Fruit fly (Drosophila melanogaster) whole organism, adult: ENCODE data around the gene Cpr73D.

Experiments used
- CG11617 ChIP-seq: fragments of 200-800 bp; sonication (Bioruptor generic); optimal IDR thresholded peaks from 2 replicates; lab custom pipeline; 2017; ENCODE audit warnings: mild to moderate bottlenecking, missing biosample characterization, missing genetic modification reagents, missing genetic modification characterization
- CG14711 ChIP-seq: fragments of 200-800 bp; sonication (Bioruptor generic); optimal IDR thresholded peaks from 2 replicates; lab custom pipeline; 2018; ENCODE audit warnings: missing biosample characterization, mild to moderate bottlenecking, missing genetic modification characterization, moderate library complexity
- CG1620 ChIP-seq: fragments of 200-800 bp; sonication (Bioruptor generic); optimal IDR thresholded peaks from 2 replicates; lab custom pipeline; 2016; ENCODE audit warnings: missing biosample characterization, missing genetic modification characterization
- CG33017 ChIP-seq: fragments of 200-800 bp; sonication (Bioruptor generic); optimal IDR thresholded peaks from 2 replicates; lab custom pipeline; 2018; ENCODE audit warnings: missing biosample characterization, mild to moderate bottlenecking, missing genetic modification characterization, moderate library complexity
- CG5204 ChIP-seq: fragments of 200-800 bp; sonication (Bioruptor generic); optimal IDR thresholded peaks from 2 replicates; lab custom pipeline; 2016; ENCODE audit warnings: missing biosample characterization, missing genetic modification characterization
- CG7101 ChIP-seq: fragments of 200-800 bp; sonication (Bioruptor generic); optimal IDR thresholded peaks from 2 replicates; lab custom pipeline; 2018; ENCODE audit warnings: missing biosample characterization, mild to moderate bottlenecking, missing genetic modification characterization, moderate library complexity
- Hr96 ChIP-seq: fragments of 200-800 bp; sonication (Bioruptor generic); optimal IDR thresholded peaks from 2 replicates; lab custom pipeline; 2016; ENCODE audit warnings: missing biosample characterization, missing genetic modification characterization
- bab1 ChIP-seq: fragments of 200-800 bp; sonication (Bioruptor generic); optimal IDR thresholded peaks from 3 replicates; lab custom pipeline; 2019; ENCODE audit warnings: missing biosample characterization, mild to moderate bottlenecking, missing genetic modification characterization, moderate library complexity
- cic ChIP-seq: fragments of 200-800 bp; sonication (Bioruptor generic); optimal IDR thresholded peaks from 2 replicates; lab custom pipeline; 2017; ENCODE audit warnings: missing biosample characterization, mild to moderate bottlenecking, missing genetic modification characterization, moderate library complexity
- cnc ChIP-seq, 2 experiments: fragments of >200 bp; optimal IDR thresholded peaks; 2 replicates each; lab custom pipeline; 2017
- kay ChIP-seq: fragments of 200-800 bp; sonication (Bioruptor generic); peaks from one replicate; lab custom pipeline; 2016; ENCODE audit warnings: missing biosample characterization, missing genetic modification characterization, borderline replicate concordance
- ovo ChIP-seq: fragments of 200-800 bp; sonication (Bioruptor generic); optimal IDR thresholded peaks from 2 replicates; lab custom pipeline; 2016; ENCODE audit warnings: missing biosample characterization, missing genetic modification characterization
- pad ChIP-seq: fragments of 200-800 bp; sonication (Bioruptor generic); optimal IDR thresholded peaks from 3 replicates; lab custom pipeline; 2017; ENCODE audit warnings: missing biosample characterization, missing genetic modification characterization, mild to moderate bottlenecking, moderate library complexity, missing genetic modification reagents
- toe ChIP-seq: fragments of 200-800 bp; sonication (Bioruptor generic); optimal IDR thresholded peaks from 2 replicates; lab custom pipeline; 2016; ENCODE audit warnings: missing biosample characterization, missing genetic modification characterization

dm6 chr3L:17007041-17007471, 49.6 kb upstream of the Cpr73D start:
- TF ChIP-seq cic (GFP tag; lab: Kevin White, UChicago) (peak; percentile 92), CG14711 (tag; lab: Kevin White, UChicago) (no peak), bab1 (GFP tag; lab: Kevin White, UChicago) (peak; percentile 18), Hr96 (GFP tag; lab: Kevin White, UChicago) (no peak), CG7101 (no peak), pad (GFP tag; lab: Kevin White, UChicago) (peak; percentile 16), cnc (optimal IDR thresholded peaks at IDR 0.05; lab: Kevin White, UChicago) (no peak), ovo (peak; percentile 54), CG5204 (no peak), kay (GFP tag; lab: Kevin White, UChicago) (peak; percentile 94), CG33017 (peak; percentile 46), CG11617 (peak; percentile 7), toe (GFP tag; lab: Kevin White, UChicago) (no peak), CG1620 (GFP tag; lab: Kevin White, UChicago) (no peak)
